Fruit fly (Drosophila melanogaster) whole organism, prepupa: ENCODE measurements around the gene CG33941.

ENCODE experiments used
- CG10669 ChIP-seq: fragments of 200-800 bp; sonication (Bioruptor generic); optimal IDR thresholded peaks from 3 replicates; lab custom pipeline; 2018; ENCODE audit warnings: missing biosample characterization, mild to moderate bottlenecking, missing genetic modification characterization, moderate library complexity
- CG4318 ChIP-seq: fragments of 200-800 bp; sonication (Bioruptor generic); optimal IDR thresholded peaks from 3 replicates; lab custom pipeline; 2017; ENCODE audit warnings: missing biosample characterization, mild to moderate bottlenecking, missing genetic modification characterization
- CG6276 ChIP-seq: fragments of 200-800 bp; sonication (Bioruptor generic); optimal IDR thresholded peaks from 2 replicates; lab custom pipeline; 2017; ENCODE audit warnings: missing biosample characterization, mild to moderate bottlenecking, missing genetic modification characterization
- Hr39 ChIP-seq: fragments of 200-800 bp; sonication (Bioruptor generic); optimal IDR thresholded peaks from 2 replicates; lab custom pipeline; 2016; ENCODE audit warnings: missing biosample characterization, missing genetic modification characterization
- Smox ChIP-seq: fragments of 200-800 bp; sonication (Bioruptor generic); optimal IDR thresholded peaks from 3 replicates; lab custom pipeline; 2016; ENCODE audit warnings: missing biosample characterization, missing genetic modification characterization
- Sox102F ChIP-seq: fragments of 200-800 bp; sonication (Bioruptor generic); optimal IDR thresholded peaks from 2 replicates; lab custom pipeline; 2016; ENCODE audit warnings: missing biosample characterization, mild to moderate bottlenecking, missing genetic modification characterization
- eg ChIP-seq: fragments of 200-800 bp; sonication (Bioruptor generic); IDR thresholded peaks from 3 replicates; pipeline ENCODE4 v1.3.6; 2022; ENCODE audit warnings: missing biosample characterization, missing genetic modification characterization
- fd85E ChIP-seq: fragments of 200-800 bp; sonication (Bioruptor generic); optimal IDR thresholded peaks from 3 replicates; lab custom pipeline; 2016; ENCODE audit warnings: missing biosample characterization, missing genetic modification characterization
- fkh ChIP-seq: fragments of 200-800 bp; sonication (Bioruptor generic); optimal IDR thresholded peaks from 3 replicates; lab custom pipeline; 2017; ENCODE audit warnings: missing biosample characterization, mild to moderate bottlenecking, missing genetic modification characterization, moderate library complexity
- pdm3 ChIP-seq: fragments of 200-800 bp; sonication (Bioruptor generic); optimal IDR thresholded peaks from 3 replicates; lab custom pipeline; 2016; ENCODE audit warnings: missing biosample characterization, missing genetic modification characterization

- TF ChIP-seq fkh (GFP tag; lab: Kevin White, UChicago) (peak; percentile 65), fd85E (GFP tag; lab: Kevin White, UChicago) (no peak), CG6276 (GFP tag; lab: Kevin White, UChicago) (no peak), Smox (GFP tag; lab: Kevin White, UChicago) (no peak), CG10669 (GFP tag; lab: Kevin White, UChicago) (no peak), CG4318 (GFP tag; lab: Kevin White, UChicago) (no peak), pdm3 (GFP tag; lab: Kevin White, UChicago) (no peak), Hr39 (GFP tag; lab: Kevin White, UChicago) (no peak), eg (GFP tag; lab: Robert Waterston, UW) (no peak), Sox102F (no peak)
Measured at dm6 chr4:509853-510252, 42.6 kb downstream of the CG33941 start.
